Worm (Caenorhabditis elegans) whole organism, L4/young adult: ENCODE measurements around the gene ncr-1.

Experiments used
- dao-5 ChIP-seq: sonication (generic microtip); optimal IDR thresholded peaks from 2 replicates; lab custom pipeline; 2016; ENCODE audit warnings: missing genotype, missing genetic modification characterization, moderate library complexity, missing compliant biosample characterization
- him-1 ChIP-seq: sonication (generic microtip); optimal IDR thresholded peaks from 2 replicates; lab custom pipeline; 2016; ENCODE audit warnings: missing genotype, missing genetic modification reagents, missing genetic modification characterization, missing compliant biosample characterization

DNA sequence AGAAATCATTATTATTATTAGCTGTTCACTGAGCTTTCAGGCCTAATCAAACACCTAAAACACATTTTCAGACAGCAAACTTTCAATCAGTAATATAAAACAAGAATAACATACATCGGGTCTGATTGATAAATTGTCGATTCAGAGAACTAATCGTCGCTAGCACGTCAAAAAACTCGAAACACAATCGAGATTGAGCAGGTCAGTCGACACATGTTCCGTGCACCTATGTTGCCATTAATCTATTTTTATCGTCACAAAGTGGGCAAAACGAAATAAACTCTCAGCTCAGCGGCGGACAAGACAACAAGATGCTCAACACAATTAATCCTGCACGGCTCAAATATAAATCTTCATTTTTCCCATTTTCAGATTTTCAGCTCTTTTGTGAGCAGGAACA is 59.3 kb downstream of the ncr-1 start:
- no peak for TF ChIP-seq him-1
- no peak for TF ChIP-seq dao-5 (tag; lab: Kevin White, UChicago)
